Fruit fly (Drosophila melanogaster) S2 (cell line): ENCODE measurements around the gene Delta.

ENCODE experiments used
- CG8478 ChIP-seq: fragments of >200 bp; optimal IDR thresholded peaks from 2 replicates; lab custom pipeline; 2018
- CTCF ChIP-seq, 2 experiments: fragments of >200 bp; optimal IDR thresholded peaks; 2 replicates each; lab custom pipeline; 2018

Gene Delta

DNA sequence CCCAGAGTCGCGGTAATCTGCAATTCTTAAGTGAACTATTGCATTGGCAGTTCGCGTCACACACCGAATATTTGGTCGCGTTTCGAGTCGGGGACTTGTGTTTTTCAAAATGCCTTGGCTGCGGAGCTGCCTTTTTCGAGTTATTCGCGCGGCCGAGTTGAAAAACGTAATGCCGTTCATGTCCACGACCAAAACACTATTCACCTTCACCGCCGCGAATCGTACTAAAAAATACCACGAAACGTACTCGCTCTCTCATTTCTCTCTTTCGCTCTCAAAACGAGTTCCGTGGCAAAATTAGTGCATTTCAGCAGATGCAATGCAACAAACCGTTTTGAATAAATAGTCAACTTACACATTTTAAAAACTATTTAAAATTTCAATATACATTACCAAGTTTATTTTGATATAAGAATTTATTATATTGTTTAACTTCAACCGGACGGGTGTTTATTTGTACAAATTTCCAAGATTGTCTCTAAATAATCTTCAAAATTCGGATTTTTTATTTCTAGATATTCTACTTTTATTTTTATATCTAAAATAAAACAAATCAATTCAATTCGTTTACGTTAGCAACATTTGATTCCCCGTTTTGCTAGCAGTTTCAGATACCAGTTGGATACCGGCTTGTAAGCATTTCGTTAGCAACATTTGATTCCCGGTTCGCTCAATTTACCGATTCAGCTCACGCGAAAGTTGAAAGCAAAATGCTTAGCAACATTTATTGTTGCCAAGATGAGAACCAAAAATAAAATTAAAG, at the start of gene Delta:
TSS of gene Delta (minus strand) at position 175 of the 763 bp plus-strand sequence.
- TF ChIP-seq CG8478 (no peak), CTCF (optimal IDR thresholded peaks at IDR 0.05; lab: Kevin White, UChicago) (no peak)

DNA sequence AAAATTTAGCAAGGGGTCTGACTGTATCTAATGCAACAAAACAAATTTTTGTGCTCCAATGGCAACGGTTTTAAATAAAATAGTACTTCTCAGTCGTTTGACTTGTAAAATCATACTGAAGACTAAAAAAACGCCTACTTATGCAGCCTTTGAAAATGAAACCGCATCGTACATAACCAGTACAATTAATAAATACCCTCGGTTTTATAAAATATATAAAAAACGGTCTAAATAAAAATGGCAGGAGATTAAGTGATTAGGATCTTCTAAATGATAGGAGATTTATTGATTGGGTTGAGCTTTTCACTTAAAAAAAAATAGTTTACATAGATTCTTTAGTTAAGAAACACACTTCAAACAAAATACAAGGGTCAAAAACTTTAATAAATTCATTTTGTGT, 48.7 kb upstream of the Delta start, which contains the start of gene CG3581:
TSS of gene CG3581 (minus strand) at position 101 of the 400 bp plus-strand sequence.
- TF ChIP-seq CG8478 (no peak), CTCF (optimal IDR thresholded peaks at IDR 0.05; lab: Kevin White, UChicago) (no peak)

DNA sequence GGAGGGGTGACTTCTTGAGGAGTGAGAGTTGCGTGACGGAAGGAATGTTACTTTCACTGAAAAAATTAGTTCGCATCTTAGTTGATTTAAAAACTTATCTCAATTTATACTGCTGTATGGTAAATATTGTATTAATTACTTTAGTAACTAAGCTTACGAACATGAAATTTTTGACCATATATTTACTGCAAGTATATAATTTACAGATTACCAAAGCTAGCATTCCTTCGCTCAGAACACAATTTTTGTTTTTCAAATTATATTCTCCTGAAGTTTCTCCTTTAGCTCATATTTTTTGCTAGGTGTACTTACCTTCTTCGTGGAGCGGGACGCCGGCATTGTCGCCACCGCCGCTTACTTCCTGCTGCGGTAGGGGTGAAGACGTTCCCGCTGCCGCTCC, 44.7 kb upstream of the Delta start:
- no peak for TF ChIP-seq CTCF (optimal IDR thresholded peaks at IDR 0.05; lab: Kevin White, UChicago)
- TF ChIP-seq CG8478: no peak

DNA sequence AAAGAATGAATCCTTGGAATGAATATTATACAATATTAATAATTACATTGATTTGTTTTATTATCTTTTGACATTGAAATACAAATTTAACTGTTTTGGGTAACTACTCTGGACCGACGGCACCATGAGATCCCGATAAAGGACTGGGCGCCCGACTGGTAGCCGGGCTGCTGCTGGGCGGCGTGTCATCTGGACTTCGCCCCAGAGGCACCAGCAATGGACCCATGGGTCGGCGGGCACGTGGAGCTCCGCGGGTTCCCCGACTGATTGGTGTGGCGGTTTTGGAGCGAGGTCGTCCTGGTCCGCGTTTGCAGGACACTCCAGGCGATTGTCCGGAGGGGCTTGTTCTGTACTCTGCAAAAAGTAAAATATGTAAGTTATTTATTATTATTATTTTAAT, 43.0 kb upstream of the Delta start:
- TF ChIP-seq CG8478 (no peak), CTCF (optimal IDR thresholded peaks at IDR 0.05; lab: Kevin White, UChicago) (no peak)

DNA sequence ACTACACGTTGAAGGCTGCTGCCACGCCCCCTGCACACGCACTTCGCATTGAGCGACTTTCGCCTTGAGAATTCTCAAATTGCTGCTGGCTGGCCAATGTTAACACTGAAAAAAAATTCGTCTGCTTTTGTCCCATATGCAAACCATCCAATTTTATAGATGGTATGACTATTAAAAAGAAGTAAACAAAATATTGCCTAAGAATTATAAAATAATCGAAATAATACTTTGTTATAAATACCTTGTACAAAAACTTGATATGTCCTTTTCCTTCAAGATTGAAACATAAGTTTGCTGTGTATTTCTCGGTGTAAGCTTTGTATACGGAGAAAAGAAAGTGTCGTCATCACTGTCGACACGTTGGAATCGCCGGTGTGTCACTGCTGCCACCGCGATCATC, 36.9 kb upstream of the Delta start:
- no peak for TF ChIP-seq CTCF (optimal IDR thresholded peaks at IDR 0.05; lab: Kevin White, UChicago)
- no peak for TF ChIP-seq CG8478

DNA sequence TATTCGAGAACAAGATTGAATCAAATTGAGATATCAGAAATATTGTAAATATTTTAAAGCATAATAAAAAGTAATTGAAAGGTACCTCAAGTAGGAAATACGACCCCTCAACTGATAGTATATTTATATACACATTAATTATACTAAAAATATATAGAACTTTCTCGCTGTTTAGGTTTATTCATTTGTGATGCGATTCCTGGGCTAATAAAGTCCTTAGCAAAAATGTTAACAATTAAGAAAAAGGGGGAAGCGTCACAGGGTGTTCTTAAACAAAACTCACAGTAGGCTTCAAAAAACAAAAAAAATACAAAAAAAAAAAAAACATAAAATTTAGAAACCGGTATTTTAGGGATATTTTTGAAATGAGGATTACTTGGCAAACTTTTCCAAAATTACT, 27.7 kb upstream of the Delta start, which contains the start of gene CG43203:
TSS of gene CG43203 (plus strand) at position 301 of the 400 bp plus-strand sequence.
- no peak for TF ChIP-seq CTCF (optimal IDR thresholded peaks at IDR 0.05; lab: Kevin White, UChicago)
- TF ChIP-seq CG8478: no peak

DNA sequence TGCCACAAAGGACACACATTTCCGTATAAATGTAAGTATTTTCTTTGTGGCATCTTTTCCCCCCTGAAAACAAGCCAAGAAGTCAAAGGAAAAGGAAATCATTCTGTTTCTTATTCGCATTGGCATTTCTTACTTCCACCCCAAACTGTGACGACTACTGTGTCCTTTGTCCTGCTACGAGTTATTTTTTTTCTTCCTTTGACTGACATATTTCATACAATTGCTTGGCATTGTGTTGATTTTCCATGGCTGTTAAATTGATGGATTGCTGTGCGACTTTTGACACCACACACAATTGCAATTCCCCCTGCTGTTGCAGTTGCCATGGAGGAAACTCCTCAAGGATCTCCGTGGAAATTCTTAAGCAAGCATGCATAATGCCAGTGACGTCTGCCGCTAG, 26.1 kb upstream of the Delta start:
- TF ChIP-seq CTCF (optimal IDR thresholded peaks at IDR 0.05; lab: Kevin White, UChicago) (no peak), CG8478 (no peak)

DNA sequence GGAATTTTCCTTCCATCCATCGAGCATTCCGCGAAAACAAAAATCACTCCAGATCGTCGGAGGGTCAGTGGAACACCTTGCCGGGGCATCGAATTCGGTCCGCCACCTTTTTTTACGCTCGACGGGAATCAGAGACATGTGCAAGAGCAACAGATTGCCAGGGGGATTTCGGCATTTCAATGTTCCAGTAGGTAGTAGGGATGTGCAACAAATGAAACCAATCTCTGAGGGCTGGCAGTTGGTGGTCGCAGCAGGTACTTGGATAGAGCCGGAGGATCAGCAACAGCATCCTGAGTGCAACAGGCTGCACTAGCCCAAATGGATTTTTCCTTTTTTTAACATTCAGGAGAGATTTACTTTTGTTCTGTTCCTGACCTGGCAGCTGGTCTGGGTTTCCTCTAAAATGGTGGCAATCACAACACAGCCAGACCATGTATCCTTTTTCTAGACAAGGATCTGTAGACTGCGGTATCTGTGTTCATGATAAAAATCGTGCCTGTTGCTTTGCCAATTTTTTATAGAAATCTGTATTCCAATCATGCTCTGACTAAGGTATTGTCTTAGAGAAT, 24.4 kb upstream of the Delta start:
- TF ChIP-seq CTCF (optimal IDR thresholded peaks at IDR 0.05; lab: Kevin White, UChicago) (no peak), CG8478 (no peak)

DNA sequence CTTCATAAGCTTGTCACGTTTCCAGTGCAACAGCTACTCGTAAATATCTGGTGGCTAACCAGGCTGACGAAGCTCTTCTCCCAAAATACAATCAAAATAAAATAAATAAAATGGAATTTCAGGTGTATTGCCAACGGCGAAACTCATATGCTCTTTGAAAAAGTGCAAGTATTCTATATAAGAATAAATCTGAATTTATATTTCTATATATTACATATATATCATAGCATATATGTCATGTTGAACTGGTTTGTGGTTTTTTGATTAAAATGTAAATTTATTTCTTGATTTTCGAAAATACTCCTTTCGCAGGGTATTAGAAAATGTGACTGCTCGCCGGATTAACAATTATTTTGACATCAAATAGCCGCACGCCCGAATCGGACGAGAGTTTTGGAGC, 21.7 kb upstream of the Delta start:
- TF ChIP-seq CG8478 (no peak), CTCF (optimal IDR thresholded peaks at IDR 0.05; lab: Kevin White, UChicago) (no peak)

DNA sequence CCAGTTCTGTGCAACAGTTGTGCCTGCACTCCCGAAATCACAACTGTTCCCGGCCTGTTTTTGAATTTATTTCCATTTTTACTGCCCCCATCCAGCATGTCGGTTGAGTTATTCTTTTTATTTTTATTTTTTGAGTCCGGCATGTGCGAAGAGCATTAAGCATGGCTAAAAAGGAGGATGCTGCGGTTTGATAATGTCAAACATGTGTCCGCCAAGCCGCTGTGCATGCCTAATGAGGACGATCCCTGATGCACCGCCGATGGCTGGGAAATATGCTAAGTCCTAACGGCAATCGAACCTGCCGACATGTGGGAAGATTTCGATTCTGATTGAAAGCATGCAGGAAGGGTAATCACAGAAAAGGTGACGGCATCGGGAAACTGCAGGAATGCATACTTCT, 20.5 kb upstream of the Delta start:
- TF ChIP-seq CG8478 (no peak), CTCF (optimal IDR thresholded peaks at IDR 0.05; lab: Kevin White, UChicago) (no peak)

DNA sequence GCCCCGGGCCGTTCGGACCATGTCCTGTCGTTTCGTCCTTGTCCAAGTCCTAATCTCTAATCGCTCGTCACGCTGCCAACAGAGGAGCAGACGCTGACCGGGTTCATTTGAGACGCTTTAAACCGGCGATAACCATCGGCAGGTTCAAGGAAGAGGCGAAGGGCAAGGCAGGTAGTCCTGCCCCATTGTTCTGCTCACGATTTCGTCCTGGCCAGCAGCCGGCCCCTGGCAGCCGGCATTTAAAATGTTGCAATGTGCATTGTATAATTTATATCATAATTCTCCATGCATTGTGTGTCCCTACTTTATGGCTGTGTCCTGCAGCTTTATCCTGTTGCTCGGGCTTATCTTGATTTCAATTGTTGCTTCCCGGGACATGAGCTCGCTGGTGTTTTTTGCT, 19.2 kb upstream of the Delta start:
- TF ChIP-seq CTCF (optimal IDR thresholded peaks at IDR 0.05; lab: Kevin White, UChicago) (no peak), CG8478 (no peak)

DNA sequence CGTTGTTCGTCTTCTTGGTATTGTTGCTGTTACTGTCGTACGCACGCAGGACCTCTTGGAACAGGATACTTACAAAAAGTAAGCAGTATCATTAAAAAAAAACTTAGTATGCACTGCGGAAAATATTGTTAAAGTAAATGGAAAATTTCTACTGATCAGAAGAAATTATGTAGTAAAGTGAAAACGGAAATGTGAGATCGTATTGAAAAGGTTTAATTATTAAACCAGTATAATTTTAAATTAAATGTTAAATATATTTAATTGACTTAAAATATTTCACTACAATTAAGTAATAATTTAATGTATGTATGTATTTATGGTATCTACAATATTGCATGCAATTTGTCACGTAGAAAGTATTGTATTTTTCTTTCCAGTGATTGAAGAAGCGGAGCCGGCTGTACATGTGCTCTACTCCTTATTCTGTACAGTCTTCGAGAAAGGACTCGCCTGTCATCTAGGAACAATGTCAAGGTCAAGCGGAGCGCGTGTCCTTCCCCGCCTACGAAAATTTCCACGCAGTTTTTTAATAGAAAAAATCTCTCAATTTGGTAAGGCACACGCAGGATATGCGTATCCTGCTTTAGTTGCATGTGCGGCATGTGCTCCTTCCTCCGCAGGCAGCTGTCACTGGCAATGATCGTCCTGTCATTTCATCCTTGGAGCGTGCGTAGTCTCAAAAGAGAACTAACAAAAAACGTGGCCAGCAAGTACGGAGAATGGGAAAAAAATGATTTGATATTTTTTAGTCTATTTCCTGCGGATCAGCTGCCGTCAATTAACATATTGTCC, 17.7 kb upstream of the Delta start:
- TF ChIP-seq CG8478: no peak
- no peak for TF ChIP-seq CTCF (optimal IDR thresholded peaks at IDR 0.05; lab: Kevin White, UChicago)

DNA sequence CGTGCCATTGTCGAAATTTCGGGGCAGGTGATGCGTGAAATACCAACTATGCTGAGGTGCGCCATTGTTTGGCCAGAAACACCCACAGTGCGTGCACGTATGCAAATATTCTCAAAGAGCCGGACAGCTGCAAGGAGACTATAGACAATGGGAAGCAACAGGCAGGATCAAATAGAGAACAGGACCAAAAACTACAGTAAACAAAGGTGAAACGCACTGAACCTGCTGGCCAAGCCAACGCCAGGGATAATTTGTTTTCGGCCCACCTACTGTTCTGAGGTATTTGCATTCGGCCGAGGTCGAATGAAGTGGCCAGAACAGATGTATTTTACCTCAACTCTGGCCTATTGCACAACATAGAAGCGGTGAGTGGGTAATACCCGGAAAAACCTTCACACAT, 15.8 kb upstream of the Delta start:
- TF ChIP-seq CTCF (optimal IDR thresholded peaks at IDR 0.05; lab: Kevin White, UChicago) (no peak), CG8478 (no peak)

DNA sequence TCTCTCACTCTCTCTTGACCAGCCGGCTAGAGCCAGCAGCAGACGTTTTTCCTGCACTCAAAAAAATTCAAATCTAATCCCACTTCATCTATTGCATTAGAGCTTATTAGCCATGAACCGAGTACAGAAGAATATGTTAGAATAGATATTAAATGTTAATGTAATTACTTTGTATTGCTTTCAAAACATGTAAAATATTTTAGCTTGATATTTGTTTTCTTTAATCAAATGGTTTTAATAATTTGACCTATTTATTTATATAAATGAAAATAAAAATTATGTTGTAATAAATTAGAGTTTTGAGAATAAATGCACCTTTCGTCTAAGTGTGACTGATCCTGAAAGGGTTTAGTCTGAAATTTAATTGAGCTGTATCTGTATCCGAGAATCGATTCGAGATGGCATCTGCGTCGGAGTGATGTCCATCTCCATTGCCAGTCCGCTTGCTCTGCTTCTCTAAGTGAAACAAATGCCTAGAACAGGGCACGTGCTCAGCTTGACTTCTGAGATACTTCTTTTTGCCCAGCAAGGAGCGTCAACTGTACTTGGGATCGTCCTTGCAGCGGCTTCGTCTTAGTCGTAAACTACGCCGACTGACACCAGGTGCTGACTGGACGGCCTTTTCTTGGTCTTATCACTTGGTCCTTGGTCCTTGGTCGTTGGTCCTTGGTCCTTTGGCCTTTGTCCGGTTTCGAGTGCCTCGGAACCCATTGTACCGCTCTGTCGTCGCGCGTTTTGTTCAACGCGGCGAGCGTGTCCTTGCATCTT, 14.5 kb upstream of the Delta start:
- TF ChIP-seq CG8478: no peak
- TF ChIP-seq CTCF (optimal IDR thresholded peaks at IDR 0.05; lab: Kevin White, UChicago): no peak

DNA sequence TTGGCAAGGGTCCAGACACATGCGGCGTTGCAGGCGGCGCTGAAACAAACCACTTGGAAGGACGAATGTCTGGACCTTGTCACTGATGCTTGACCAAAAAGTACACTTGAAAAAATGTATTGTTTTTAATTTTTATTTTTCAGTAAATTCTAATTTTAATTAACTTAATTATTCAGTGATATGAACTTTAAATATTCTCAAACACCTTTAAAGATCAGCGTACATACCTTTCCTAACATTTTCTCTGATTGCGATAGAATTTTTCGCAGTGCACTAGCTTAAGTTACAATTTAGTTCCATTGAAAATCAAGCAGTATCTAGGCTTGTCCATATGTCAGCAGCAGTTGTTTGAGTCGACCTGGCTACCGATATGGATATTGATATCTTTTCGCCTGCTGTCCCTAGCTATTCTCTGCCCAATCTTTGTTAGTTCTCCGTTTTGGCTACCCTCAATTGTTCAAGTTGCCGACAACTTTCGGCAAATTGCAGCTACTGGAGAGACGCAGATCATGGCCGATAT, 13.2 kb upstream of the Delta start:
- TF ChIP-seq CTCF (optimal IDR thresholded peaks at IDR 0.05; lab: Kevin White, UChicago) (no peak), CG8478 (no peak)
